Fruit fly (Drosophila melanogaster) whole organism, adult: ENCODE data around the gene CG8051.

Experiments used
- CG14711 ChIP-seq: fragments of 200-800 bp; sonication (Bioruptor generic); optimal IDR thresholded peaks from 2 replicates; lab custom pipeline; 2018; ENCODE audit warnings: missing biosample characterization, mild to moderate bottlenecking, missing genetic modification characterization, moderate library complexity
- Hr96 ChIP-seq: fragments of 200-800 bp; sonication (Bioruptor generic); optimal IDR thresholded peaks from 2 replicates; lab custom pipeline; 2016; ENCODE audit warnings: missing biosample characterization, missing genetic modification characterization
- toe ChIP-seq: fragments of 200-800 bp; sonication (Bioruptor generic); optimal IDR thresholded peaks from 2 replicates; lab custom pipeline; 2016; ENCODE audit warnings: missing biosample characterization, missing genetic modification characterization

DNA sequence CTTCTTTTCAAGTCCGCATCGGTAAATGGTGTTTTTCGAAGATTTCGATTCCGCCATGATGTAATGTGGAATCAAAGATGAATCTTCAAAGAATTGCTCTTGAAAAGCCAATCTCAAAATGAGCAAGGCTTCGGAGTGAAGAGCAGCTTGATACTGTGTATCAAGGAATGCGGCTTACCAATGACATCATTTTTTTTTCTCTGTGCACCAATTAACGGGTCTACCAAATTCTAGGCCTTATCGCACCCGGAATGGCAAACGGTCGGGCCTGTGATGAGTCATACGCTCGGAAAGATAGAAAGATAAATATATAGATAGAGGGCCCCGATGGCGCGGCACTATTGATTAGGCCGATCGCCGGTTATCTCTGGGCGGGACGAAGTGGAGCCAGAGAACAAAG is 8.9 kb upstream of the CG8051 start:
- no peak for TF ChIP-seq CG14711 (tag; lab: Kevin White, UChicago)
- no peak for TF ChIP-seq toe
- TF ChIP-seq Hr96 (GFP tag; lab: Kevin White, UChicago), result no peak
